Fruit fly (Drosophila melanogaster) S2 (cell line): Measurements from ENCODE around the gene Mkp3.

Source experiments
- CG8478 ChIP-seq: fragments of >200 bp; optimal IDR thresholded peaks from 2 replicates; lab custom pipeline; 2018
- CTCF ChIP-seq, 2 experiments: fragments of >200 bp; optimal IDR thresholded peaks; 2 replicates each; lab custom pipeline; 2018

DNA sequence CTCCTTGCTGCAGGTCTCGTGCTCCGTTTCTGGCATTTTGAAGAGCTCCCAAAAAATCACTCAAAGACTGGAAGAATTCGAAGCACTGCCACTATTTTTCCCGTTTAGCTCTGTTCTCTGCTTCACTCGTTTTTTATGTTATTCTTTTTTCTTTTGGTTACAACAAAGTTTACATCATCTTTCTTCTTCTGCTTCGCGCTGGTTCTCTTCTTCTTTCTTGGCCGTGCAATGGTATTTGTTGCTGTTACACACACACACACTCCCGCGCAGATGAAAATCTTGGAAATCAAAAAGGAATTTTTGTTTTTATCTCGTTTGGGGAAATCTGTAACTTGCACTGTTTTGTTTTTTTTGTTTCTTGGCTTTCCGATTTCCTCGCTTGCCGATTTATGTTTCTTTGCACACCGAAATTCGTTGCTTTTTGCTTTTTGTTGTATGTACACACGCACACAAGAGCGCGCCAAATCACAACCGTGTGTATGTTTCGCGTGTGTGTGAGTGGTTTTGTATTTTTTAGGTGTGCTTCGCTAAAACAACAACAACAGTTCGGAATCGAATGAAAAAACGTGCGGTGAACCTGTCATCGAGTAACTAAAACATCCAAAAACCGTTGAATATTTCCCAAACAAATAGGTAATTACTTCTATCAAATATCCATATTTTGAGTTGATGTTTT is 400 bp downstream of the Mkp3 start:
- TF ChIP-seq CG8478 (lab: Kevin White, UChicago) (no peak), CTCF (optimal IDR thresholded peaks at IDR 0.05; lab: Kevin White, UChicago) (no peak)
